Worm (Caenorhabditis elegans) whole organism, L4/young adult: ENCODE results near the gene F37A4.5.

ENCODE experiments used
- W03F9.2 ChIP-seq: fragments of 150-350 bp; optimal IDR thresholded peaks from 2 replicates; lab custom pipeline; 2014; ENCODE audit warnings: missing biosample characterization, missing genetic modification characterization
- him-1 ChIP-seq: sonication (generic microtip); optimal IDR thresholded peaks from 2 replicates; lab custom pipeline; 2016; ENCODE audit warnings: missing genotype, missing genetic modification reagents, missing genetic modification characterization, missing compliant biosample characterization

DNA sequence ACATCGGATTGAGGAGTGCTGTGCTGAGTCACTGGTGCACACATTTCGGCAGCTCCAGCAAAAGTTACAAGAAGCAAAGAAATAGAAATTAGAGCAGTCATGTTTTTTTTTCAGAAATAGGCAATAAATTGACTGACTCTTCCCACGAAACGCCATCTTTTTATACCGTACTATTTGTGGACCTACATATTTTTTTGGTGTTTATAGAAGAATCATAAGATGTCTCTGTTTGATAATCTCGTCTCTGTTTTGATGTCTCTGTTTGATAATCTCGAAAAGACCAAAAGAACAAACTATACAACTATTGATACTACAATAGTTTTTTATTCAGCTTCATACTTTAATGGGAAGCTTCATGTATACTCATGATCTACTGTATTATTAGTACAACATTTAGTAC lies 22.7 kb downstream of the F37A4.5 start, which contains the start of gene Y102E9.3:
- TF ChIP-seq W03F9.2 (tag; lab: Kevin White, UChicago) (no peak), him-1 (no peak)
